Worm (Caenorhabditis elegans): ENCODE data around the gene nhr-288.

- TF ChIP-seq hnd-1 (tag; optimal IDR thresholded peaks at IDR 0.05) (no peak), B0310.2 (tag; optimal IDR thresholded peaks at IDR 0.05) (no peak)
These were observed 8.3 kb downstream of the nhr-288 start, which contains the start of gene Y51A2B.2 for ce11 chrV:18374194-18374593.
